Worm (Caenorhabditis elegans): ENCODE results near the gene W05E10.1.

DNA sequence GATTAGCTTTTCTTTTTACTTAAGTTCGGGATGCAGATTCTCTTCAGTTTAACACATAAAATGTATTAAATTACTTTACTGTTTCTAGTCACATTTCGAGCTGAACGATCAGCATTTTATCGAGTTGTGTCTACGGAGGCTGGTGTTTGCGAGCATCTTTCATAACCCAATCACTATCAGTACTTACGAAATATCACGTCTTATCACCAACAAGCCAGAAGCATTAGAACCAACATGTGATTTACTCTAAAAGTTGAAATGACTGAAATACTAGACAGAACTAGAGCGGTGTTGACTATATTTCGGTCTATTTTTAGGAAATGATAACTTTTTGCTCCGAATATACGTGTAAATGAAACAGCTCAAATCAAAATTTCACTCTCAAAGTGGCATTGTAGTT, 43.1 kb downstream of the W05E10.1 start:
- no peak for TF ChIP-seq tbp1 (GFP tag; optimal IDR thresholded peaks at IDR 0.05)
- no peak for TF ChIP-seq rcor-1 (GFP tag; IDR thresholded peaks at IDR 0.05)
- TF ChIP-seq rpc-1 (optimal IDR thresholded peaks at IDR 0.05), result no peak
- no peak for TF ChIP-seq rpc-1 (tag; optimal IDR thresholded peaks at IDR 0.05)
- no peak for TF ChIP-seq zim-3 (tag; optimal IDR thresholded peaks at IDR 0.05)
- TF ChIP-seq lir-1 (GFP tag; conservative IDR thresholded peaks at IDR 0.05), result no peak
